Worm (Caenorhabditis elegans): ENCODE data around the gene daf-41.

ce11 chrIII:5277740-5278139, 3.2 kb upstream of the daf-41 start, which contains the start of gene clk-1:
- TF ChIP-seq elt-3 (tag; optimal IDR thresholded peaks at IDR 0.05), result no peak
- TF ChIP-seq ceh-82 (tag; optimal IDR thresholded peaks at IDR 0.05), result no peak
- TF ChIP-seq ceh-28 (tag; optimal IDR thresholded peaks at IDR 0.05), result no peak
- no peak for TF ChIP-seq nhr-25 (tag; optimal IDR thresholded peaks at IDR 0.05)
- TF ChIP-seq ztf-4 (tag; optimal IDR thresholded peaks at IDR 0.05), result no peak
- TF ChIP-seq elt-1 (tag; optimal IDR thresholded peaks at IDR 0.05), result no peak
- TF ChIP-seq nhr-76 (tag; optimal IDR thresholded peaks at IDR 0.05), result no peak
- no peak for TF ChIP-seq nhr-28 (tag; optimal IDR thresholded peaks at IDR 0.05)
- TF ChIP-seq mdl-1 (tag; optimal IDR thresholded peaks at IDR 0.05), result no peak
- TF ChIP-seq elt-2 (tag; optimal IDR thresholded peaks at IDR 0.05), result no peak
- TF ChIP-seq pha-4 (tag; optimal IDR thresholded peaks at IDR 0.05), result no peak

Measured in whole organism, L3 larva.